Fruit fly (Drosophila melanogaster) whole organism: ENCODE data around the gene Vta1.

Source experiments
- CG8478 ChIP-seq: fragments of >200 bp; optimal IDR thresholded peaks from 2 replicates; lab custom pipeline; 2018; ENCODE audit warnings: inconsistent platforms
- Dll ChIP-seq: fragments of >200 bp; optimal IDR thresholded peaks from 2 replicates; lab custom pipeline; 2017
- EcR ChIP-seq, 2 experiments: fragments of >200 bp; optimal IDR thresholded peaks; 2 replicates each; lab custom pipeline; 2017; ENCODE audit warnings: missing biosample characterization in 2 of 2, missing genetic modification characterization in 2 of 2, missing genetic modification reagents in 2 of 2
- psq ChIP-seq: fragments of >200 bp; optimal IDR thresholded peaks from 2 replicates; lab custom pipeline; 2017
- usp ChIP-seq: fragments of >200 bp; optimal IDR thresholded peaks from 2 replicates; lab custom pipeline; 2017; ENCODE audit warnings: missing biosample characterization, missing genetic modification characterization, mixed read lengths

- no peak for TF ChIP-seq CG8478 (lab: Kevin White, UChicago)
- TF ChIP-seq usp (GFP tag; lab: Kevin White, UChicago) = no peak
- TF ChIP-seq psq (lab: Kevin White, UChicago) = no peak
- TF ChIP-seq EcR (GFP tag; optimal IDR thresholded peaks at IDR 0.05; lab: Kevin White, UChicago) = no peak
- TF ChIP-seq Dll (lab: Kevin White, UChicago) = no peak
These were observed 23.5 kb downstream of the Vta1 start, which contains the start of gene GC for dm6 chr3L:1629064-1629777.
